Worm (Caenorhabditis elegans) whole organism, L4 larva: Measurements from ENCODE around the gene emg-1.

Experiments used
- R02D3.7 ChIP-seq: fragments of 150-350 bp; sonication (generic microtip); optimal IDR thresholded peaks from 3 replicates; lab custom pipeline; 2014; ENCODE audit warnings: missing biosample characterization, missing genetic modification characterization
- daf-12 ChIP-seq: fragments of 150-350 bp; optimal IDR thresholded peaks from 2 replicates; lab custom pipeline; 2014; ENCODE audit warnings: missing biosample characterization, missing genetic modification reagents, missing genetic modification characterization

DNA sequence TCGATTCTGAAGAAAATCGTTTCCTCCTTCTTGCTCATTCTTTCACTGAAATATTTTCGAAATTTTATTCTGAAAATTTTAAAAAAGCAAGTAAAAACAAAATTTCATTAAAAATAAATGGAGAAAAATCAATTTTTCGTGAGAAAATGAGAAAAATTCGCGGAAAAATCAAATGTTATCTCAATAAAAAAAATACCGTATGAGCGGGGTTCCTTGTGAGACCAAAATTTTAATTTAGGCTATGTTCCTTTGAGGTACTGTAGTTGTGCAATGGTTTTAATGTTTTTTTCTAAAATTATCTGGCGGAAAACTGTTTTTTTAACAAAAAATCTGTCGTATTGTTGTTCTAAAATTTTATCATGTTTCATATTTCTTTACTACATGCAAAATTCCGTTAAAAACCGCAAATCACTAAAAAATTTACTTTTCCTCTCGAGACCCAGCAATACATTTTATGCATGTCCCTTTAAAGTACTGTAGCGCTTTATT lies 49.1 kb upstream of the emg-1 start, which contains the start of gene epg-6:
- no peak for TF ChIP-seq R02D3.7 (tag; lab: Kevin White, UChicago)
- TF ChIP-seq daf-12, result no peak
